Worm (Caenorhabditis elegans): ENCODE results near the gene fbxa-45.
"Not testable (repeated sequence)": the region's sequence is repeated elsewhere in the genome, so short reads cannot be mapped to it uniquely, and the experiment has no call there.

The fbxa-45 gene

ce11 chrV:16899355-16899754 is at the start of gene fbxa-45:
TSS of gene fbxa-45 (minus strand) at chrV:16899455.
- no peak for TF ChIP-seq hmg-4 (GFP tag; optimal IDR thresholded peaks at IDR 0.05)
- TF ChIP-seq F13C5.2 (tag; optimal IDR thresholded peaks at IDR 0.05): no peak
- no peak for TF ChIP-seq ama-1 (optimal IDR thresholded peaks at IDR 0.05)
- no peak for TF ChIP-seq scrt-1 (GFP tag; IDR thresholded peaks at IDR 0.05)
- no peak for TF ChIP-seq ceh-13 (GFP tag; optimal IDR thresholded peaks at IDR 0.05)
- no peak for TF ChIP-seq ets-7 (tag; optimal IDR thresholded peaks at IDR 0.05)
- TF ChIP-seq tbx-11 (GFP tag; IDR thresholded peaks at IDR 0.05): no peak
- TF ChIP-seq B0310.2 (tag; optimal IDR thresholded peaks at IDR 0.05): no peak
- TF ChIP-seq pes-1 (GFP tag; IDR thresholded peaks at IDR 0.05): no peak
- no peak for TF ChIP-seq aly-1 (tag; optimal IDR thresholded peaks at IDR 0.05)
- TF ChIP-seq flt-1 (GFP tag; IDR thresholded peaks at IDR 0.05): no peak
- TF ChIP-seq hnd-1 (tag; optimal IDR thresholded peaks at IDR 0.05): no peak
- TF ChIP-seq tbx-37 (GFP tag; conservative IDR thresholded peaks at IDR 0.05): no peak
- TF ChIP-seq ceh-36 (tag; optimal IDR thresholded peaks at IDR 0.05): no peak
- TF ChIP-seq tra-4 (tag; optimal IDR thresholded peaks at IDR 0.05): no peak
- no peak for TF ChIP-seq sea-1 (GFP tag; conservative IDR thresholded peaks at IDR 0.05)

ce11 chrV:16948011-16948410 is 48.8 kb upstream of the fbxa-45 start, which contains the start of gene fbxa-112:
TSS of gene fbxa-112 (minus strand) at chrV:16948111.
- not testable (repeated sequence) for TF ChIP-seq ets-7 (tag; optimal IDR thresholded peaks at IDR 0.05); F13C5.2 (tag; optimal IDR thresholded peaks at IDR 0.05); flt-1 (GFP tag; IDR thresholded peaks at IDR 0.05)

ce11 chrV:16938731-16939130 is 39.5 kb upstream of the fbxa-45 start, which contains the start of gene fbxa-148:
TSS of gene fbxa-148 (plus strand) at chrV:16939031.
- not testable (repeated sequence) for TF ChIP-seq tbx-11 (GFP tag; IDR thresholded peaks at IDR 0.05); ets-7 (tag; optimal IDR thresholded peaks at IDR 0.05); F13C5.2 (tag; optimal IDR thresholded peaks at IDR 0.05)

ce11 chrV:16927345-16927744 is 28.1 kb upstream of the fbxa-45 start, which contains the start of gene Y102A5C.36:
TSS of gene Y102A5C.36 (minus strand) at chrV:16927445.
- TF ChIP-seq hmbx-1 (tag; optimal IDR thresholded peaks at IDR 0.05): no peak
- no peak for TF ChIP-seq tbx-11 (GFP tag; IDR thresholded peaks at IDR 0.05)
- no peak for TF ChIP-seq pes-1 (GFP tag; IDR thresholded peaks at IDR 0.05)
- no peak for TF ChIP-seq tbx-37 (GFP tag; conservative IDR thresholded peaks at IDR 0.05)
- TF ChIP-seq hmg-4 (GFP tag; optimal IDR thresholded peaks at IDR 0.05): no peak
- no peak for TF ChIP-seq B0310.2 (tag; optimal IDR thresholded peaks at IDR 0.05)
- no peak for TF ChIP-seq flt-1 (GFP tag; IDR thresholded peaks at IDR 0.05)
- TF ChIP-seq aly-1 (tag; optimal IDR thresholded peaks at IDR 0.05): no peak
- TF ChIP-seq F13C5.2 (tag; optimal IDR thresholded peaks at IDR 0.05): no peak
- TF ChIP-seq ceh-13 (GFP tag; optimal IDR thresholded peaks at IDR 0.05): no peak
- no peak for TF ChIP-seq ama-1 (optimal IDR thresholded peaks at IDR 0.05)
- TF ChIP-seq scrt-1 (GFP tag; IDR thresholded peaks at IDR 0.05): no peak

ce11 chrV:16921952-16922351 is 22.7 kb upstream of the fbxa-45 start, which contains the start of gene Y102A5C.4:
TSS of gene Y102A5C.4 (plus strand) at chrV:16922252.
- TF ChIP-seq tra-4 (tag; optimal IDR thresholded peaks at IDR 0.05) (no peak), pes-1 (GFP tag; IDR thresholded peaks at IDR 0.05) (no peak), ceh-13 (GFP tag; optimal IDR thresholded peaks at IDR 0.05) (no peak), aly-1 (tag; optimal IDR thresholded peaks at IDR 0.05) (no peak), flt-1 (GFP tag; IDR thresholded peaks at IDR 0.05) (no peak), ama-1 (optimal IDR thresholded peaks at IDR 0.05) (no peak), tbx-11 (GFP tag; IDR thresholded peaks at IDR 0.05) (no peak), ets-7 (tag; optimal IDR thresholded peaks at IDR 0.05) (no peak), B0310.2 (tag; optimal IDR thresholded peaks at IDR 0.05) (no peak), ceh-36 (tag; optimal IDR thresholded peaks at IDR 0.05) (no peak), F13C5.2 (tag; optimal IDR thresholded peaks at IDR 0.05) (no peak), hmg-4 (GFP tag; optimal IDR thresholded peaks at IDR 0.05) (no peak), hnd-1 (tag; optimal IDR thresholded peaks at IDR 0.05) (no peak), tbx-37 (GFP tag; conservative IDR thresholded peaks at IDR 0.05) (no peak), scrt-1 (GFP tag; IDR thresholded peaks at IDR 0.05) (no peak), hmbx-1 (tag; optimal IDR thresholded peaks at IDR 0.05) (no peak), sea-1 (GFP tag; conservative IDR thresholded peaks at IDR 0.05) (no peak)

ce11 chrV:16919675-16920074 is 20.4 kb upstream of the fbxa-45 start:
- TF ChIP-seq tra-4 (tag; optimal IDR thresholded peaks at IDR 0.05) (no peak), sea-1 (GFP tag; conservative IDR thresholded peaks at IDR 0.05) (no peak), pes-1 (GFP tag; IDR thresholded peaks at IDR 0.05) (no peak), flt-1 (GFP tag; IDR thresholded peaks at IDR 0.05) (no peak), scrt-1 (GFP tag; IDR thresholded peaks at IDR 0.05) (no peak), hmg-4 (GFP tag; optimal IDR thresholded peaks at IDR 0.05) (no peak), ceh-36 (tag; optimal IDR thresholded peaks at IDR 0.05) (no peak), tbx-37 (GFP tag; conservative IDR thresholded peaks at IDR 0.05) (no peak)

- TF ChIP-seq sea-1 (GFP tag; conservative IDR thresholded peaks at IDR 0.05) (no peak), ceh-36 (tag; optimal IDR thresholded peaks at IDR 0.05) (no peak), flt-1 (GFP tag; IDR thresholded peaks at IDR 0.05) (no peak), aly-1 (tag; optimal IDR thresholded peaks at IDR 0.05) (no peak), ceh-13 (GFP tag; optimal IDR thresholded peaks at IDR 0.05) (no peak), scrt-1 (GFP tag; IDR thresholded peaks at IDR 0.05) (no peak), hnd-1 (tag; optimal IDR thresholded peaks at IDR 0.05) (no peak), tra-4 (tag; optimal IDR thresholded peaks at IDR 0.05) (no peak), hmbx-1 (tag; optimal IDR thresholded peaks at IDR 0.05) (no peak), tbx-37 (GFP tag; conservative IDR thresholded peaks at IDR 0.05) (no peak)
Measured at ce11 chrV:16918378-16918777, 19.1 kb upstream of the fbxa-45 start, which contains the start of the genes fbxa-206 and Y102A5C.2. TSS of gene fbxa-206 (minus strand) at chrV:16918478. TSS of gene Y102A5C.2 (plus strand) at chrV:16918731.

ce11 chrV:16916079-16916478 is 16.8 kb upstream of the fbxa-45 start, which contains the start of gene F09C6.10:
TSS of gene F09C6.10 (minus strand) at chrV:16916179.
- TF ChIP-seq tra-4 (tag; optimal IDR thresholded peaks at IDR 0.05) (no peak), hnd-1 (tag; optimal IDR thresholded peaks at IDR 0.05) (no peak), ets-7 (tag; optimal IDR thresholded peaks at IDR 0.05) (no peak), scrt-1 (GFP tag; IDR thresholded peaks at IDR 0.05) (no peak), pes-1 (GFP tag; IDR thresholded peaks at IDR 0.05) (no peak), ceh-36 (tag; optimal IDR thresholded peaks at IDR 0.05) (no peak), flt-1 (GFP tag; IDR thresholded peaks at IDR 0.05) (no peak)

Measured in whole organism, early embryonic.